Fruit fly (Drosophila melanogaster) whole organism, embryonic: Measurements from ENCODE around the gene Prx1.

Source experiments
- B-H1 ChIP-seq: fragments of 200-800 bp; sonication (Bioruptor generic); IDR thresholded peaks from 3 replicates; pipeline ENCODE4 v1.3.6; 2022; ENCODE audit warnings: missing biosample characterization, missing genetic modification characterization
- Bgb ChIP-seq: fragments of 200-800 bp; sonication (Bioruptor generic); IDR thresholded peaks from 2 replicates; pipeline ENCODE4 v1.3.6; 2022; ENCODE audit warnings: missing biosample characterization, missing genetic modification characterization; ENCODE audit not compliant: partially characterized antibody
- Bteb2 ChIP-seq: fragments of 200-800 bp; sonication (Bioruptor generic); optimal IDR thresholded peaks from 2 replicates; lab custom pipeline; 2016; ENCODE audit warnings: missing biosample characterization, missing genetic modification characterization
- CG11247 ChIP-seq: fragments of 200-800 bp; sonication (Bioruptor generic); IDR thresholded peaks from 2 replicates; pipeline ENCODE4 v1.3.6; 2022; ENCODE audit warnings: missing biosample characterization, missing genetic modification characterization
- CG11723 ChIP-seq: fragments of 200-800 bp; sonication (Bioruptor generic); optimal IDR thresholded peaks from 2 replicates; lab custom pipeline; 2017; ENCODE audit warnings: missing biosample characterization, mild to moderate bottlenecking, missing genetic modification characterization
- CG1233 ChIP-seq: fragments of 200-800 bp; sonication (Bioruptor generic); optimal IDR thresholded peaks from 4 replicates; lab custom pipeline; 2018; ENCODE audit warnings: missing biosample characterization, mild to moderate bottlenecking, missing genetic modification characterization
- CG12942 ChIP-seq: fragments of 200-800 bp; sonication (Bioruptor generic); optimal IDR thresholded peaks from 3 replicates; lab custom pipeline; 2016; ENCODE audit warnings: missing biosample characterization, missing genetic modification characterization
- CG1647 ChIP-seq: fragments of 200-800 bp; sonication (Bioruptor generic); optimal IDR thresholded peaks from 3 replicates; lab custom pipeline; 2016; ENCODE audit warnings: missing biosample characterization, missing genetic modification characterization
- CG17568 ChIP-seq: fragments of 200-800 bp; sonication (Bioruptor generic); optimal IDR thresholded peaks from 2 replicates; lab custom pipeline; 2018; ENCODE audit warnings: missing biosample characterization, mild to moderate bottlenecking, missing genetic modification characterization, moderate library complexity
- CG2120 ChIP-seq: fragments of 200-800 bp; sonication (Bioruptor generic); optimal IDR thresholded peaks from 3 replicates; lab custom pipeline; 2016; ENCODE audit warnings: missing biosample characterization, missing genetic modification characterization
- CG2875 ChIP-seq: fragments of 200-800 bp; sonication (Bioruptor generic); optimal IDR thresholded peaks from 2 replicates; lab custom pipeline; 2017; ENCODE audit warnings: missing biosample characterization, mild to moderate bottlenecking, missing genetic modification characterization, missing genetic modification reagents
- CG31365 ChIP-seq: fragments of 200-800 bp; sonication (Bioruptor generic); optimal IDR thresholded peaks from 2 replicates; lab custom pipeline; 2018; ENCODE audit warnings: missing biosample characterization, mild to moderate bottlenecking, missing genetic modification characterization
- CG33213 ChIP-seq: fragments of 200-800 bp; sonication (Bioruptor generic); optimal IDR thresholded peaks from 3 replicates; lab custom pipeline; 2016; ENCODE audit warnings: missing biosample characterization, missing genetic modification characterization
- CG34224 ChIP-seq: fragments of 200-800 bp; sonication (Bioruptor generic); IDR thresholded peaks from 3 replicates; pipeline ENCODE4 v1.3.6; 2022; ENCODE audit warnings: missing biosample characterization, missing genetic modification characterization; ENCODE audit not compliant: partially characterized antibody
- CG3726 ChIP-seq: fragments of 200-800 bp; sonication (Bioruptor generic); IDR thresholded peaks from 3 replicates; pipeline ENCODE4, ENCODE4 v1.3.6; 2022; ENCODE audit warnings: missing biosample characterization, missing genetic modification characterization
- CG3847 ChIP-seq: fragments of 200-800 bp; sonication (Bioruptor generic); IDR thresholded peaks from 2 replicates; pipeline ENCODE4 v1.3.6; 2022; ENCODE audit warnings: missing biosample characterization, missing genetic modification characterization
- CG4282 ChIP-seq: fragments of 200-800 bp; sonication (Bioruptor generic); optimal IDR thresholded peaks from 2 replicates; lab custom pipeline; 2016; ENCODE audit warnings: missing biosample characterization, missing genetic modification characterization
- CG4360 ChIP-seq: fragments of 200-800 bp; sonication (Bioruptor generic); IDR thresholded peaks from 2 replicates; pipeline ENCODE4 v1.3.6; 2022; ENCODE audit warnings: missing biosample characterization, missing genetic modification characterization
- CG9817 ChIP-seq: fragments of 200-800 bp; sonication (Bioruptor generic); optimal IDR thresholded peaks from 2 replicates; lab custom pipeline; 2018; ENCODE audit warnings: missing biosample characterization, mild to moderate bottlenecking, missing genetic modification characterization, moderate library complexity
- CHES-1-like ChIP-seq: fragments of 200-800 bp; sonication (Bioruptor generic); optimal IDR thresholded peaks from 2 replicates; lab custom pipeline; 2016; ENCODE audit warnings: missing biosample characterization, missing genetic modification characterization
- Dbx ChIP-seq: fragments of 200-800 bp; sonication (Bioruptor generic); IDR thresholded peaks from 3 replicates; pipeline ENCODE4 v1.3.6; 2022; ENCODE audit warnings: missing biosample characterization, missing genetic modification characterization
- Elba2 ChIP-seq: fragments of 200-800 bp; sonication (Bioruptor generic); optimal IDR thresholded peaks from 3 replicates; lab custom pipeline; 2016; ENCODE audit warnings: missing biosample characterization, missing genetic modification characterization
- Gug ChIP-seq: fragments of 200-800 bp; sonication (Bioruptor generic); IDR thresholded peaks from 4 replicates; pipeline ENCODE4 v1.3.6; 2022; ENCODE audit warnings: missing biosample characterization, missing genetic modification characterization
- Hand ChIP-seq: fragments of 200-800 bp; sonication (Bioruptor generic); optimal IDR thresholded peaks from 2 replicates; lab custom pipeline; 2017; ENCODE audit warnings: mild to moderate bottlenecking, missing biosample characterization, missing genetic modification reagents, missing genetic modification characterization
- Hr3 ChIP-seq: fragments of 200-800 bp; sonication (Bioruptor generic); optimal IDR thresholded peaks from 3 replicates; lab custom pipeline; 2016; ENCODE audit warnings: missing biosample characterization, missing genetic modification characterization
- Hr78 ChIP-seq, 2 experiments: fragments of 200-800 bp in 1 of 2; fragments of >200 bp in 1 of 2; sonication (Bioruptor generic) in 1 of 2; optimal IDR thresholded peaks; 2 replicates each; lab custom pipeline; 2017 to 2019; ENCODE audit warnings: missing biosample characterization in 2 of 2, missing genetic modification characterization in 2 of 2, mild to moderate bottlenecking in 1 of 2, moderate library complexity in 1 of 2
- Mrtf ChIP-seq: fragments of 200-800 bp; sonication (Bioruptor generic); IDR thresholded peaks from 3 replicates; pipeline ENCODE4 v1.3.6; 2022; ENCODE audit warnings: missing biosample characterization, missing genetic modification characterization
- Nf-YC ChIP-seq: fragments of 200-800 bp; optimal IDR thresholded peaks from 3 replicates; lab custom pipeline; 2019; ENCODE audit warnings: missing biosample characterization, mild to moderate bottlenecking, missing genetic modification characterization, moderate library complexity
- Oli ChIP-seq: fragments of 200-800 bp; sonication (Bioruptor generic); optimal IDR thresholded peaks from 2 replicates; lab custom pipeline; 2018; ENCODE audit warnings: missing biosample characterization, mild to moderate bottlenecking, missing genetic modification characterization, moderate library complexity
- Trl ChIP-seq, 3 experiments: fragments of >200 bp in 2 of 3; fragments of 200-800 bp in 1 of 3; sonication (Bioruptor generic) in 1 of 3; optimal IDR thresholded peaks; 2 replicates in 1 of 3; 3 replicates in 2 of 3; lab custom pipeline; 2016 to 2017; ENCODE audit warnings: missing biosample characterization in 1 of 3, missing genetic modification characterization in 1 of 3
- ap ChIP-seq: fragments of 200-800 bp; sonication (Bioruptor generic); IDR thresholded peaks from 2 replicates; pipeline ENCODE4 v1.3.6; 2022; ENCODE audit warnings: missing biosample characterization, missing genetic modification characterization
- bab2 ChIP-seq: fragments of 200-800 bp; sonication (Bioruptor generic); optimal IDR thresholded peaks from 2 replicates; lab custom pipeline; 2016; ENCODE audit warnings: missing biosample characterization, missing genetic modification characterization
- bbx ChIP-seq: fragments of 200-800 bp; sonication (Bioruptor generic); IDR thresholded peaks from 2 replicates; pipeline ENCODE4 v1.3.6; 2022; ENCODE audit warnings: missing biosample characterization, missing genetic modification characterization; ENCODE audit not compliant: partially characterized antibody
- bsh ChIP-seq, 2 experiments: fragments of 200-800 bp; sonication (Bioruptor generic); optimal IDR thresholded peaks; 2 replicates each; lab custom pipeline; 2017 to 2018; ENCODE audit warnings: mild to moderate bottlenecking in 2 of 2, missing biosample characterization in 2 of 2, missing genetic modification characterization in 2 of 2, moderate library complexity in 1 of 2
- cad ChIP-seq: fragments of >200 bp; optimal IDR thresholded peaks from 2 replicates; lab custom pipeline; 2017; ENCODE audit warnings: missing biosample characterization, missing genetic modification characterization
- chn ChIP-seq: fragments of 200-800 bp; sonication (Bioruptor generic); optimal IDR thresholded peaks from 2 replicates; lab custom pipeline; 2016; ENCODE audit warnings: missing biosample characterization, missing genetic modification characterization
- gt ChIP-seq: fragments of 200-800 bp; sonication (Bioruptor generic); IDR thresholded peaks from 2 replicates; pipeline ENCODE4 v1.3.6; 2022; ENCODE audit warnings: missing biosample characterization, missing genetic modification characterization
- hkb ChIP-seq, 2 experiments: fragments of 200-800 bp in 1 of 2; fragments of >200 bp in 1 of 2; sonication (Bioruptor generic) in 1 of 2; IDR thresholded peaks in 1 of 2; optimal IDR thresholded peaks in 1 of 2; 2 replicates each; pipeline versions ENCODE4 v1.3.6 to Lab custom; 2017 to 2022; ENCODE audit warnings: missing biosample characterization in 1 of 2, missing genetic modification characterization in 1 of 2
- mld ChIP-seq: fragments of 200-800 bp; sonication (Bioruptor generic); IDR thresholded peaks from 3 replicates; pipeline ENCODE4 v1.3.6; 2022; ENCODE audit warnings: missing biosample characterization, missing genetic modification characterization; ENCODE audit not compliant: partially characterized antibody
- nmo ChIP-seq: fragments of 200-800 bp; sonication (Bioruptor generic); optimal IDR thresholded peaks from 2 replicates; lab custom pipeline; 2018; ENCODE audit warnings: missing biosample characterization, mild to moderate bottlenecking, missing genetic modification characterization, moderate library complexity
- odd ChIP-seq: fragments of 200-800 bp; sonication (Bioruptor generic); optimal IDR thresholded peaks from 2 replicates; lab custom pipeline; 2017; ENCODE audit warnings: missing biosample characterization, mild to moderate bottlenecking, missing genetic modification characterization
- pb ChIP-seq: fragments of 200-800 bp; sonication (Bioruptor generic); optimal IDR thresholded peaks from 3 replicates; lab custom pipeline; 2016; ENCODE audit warnings: missing biosample characterization, missing genetic modification characterization
- peb ChIP-seq: fragments of 200-800 bp; sonication (Bioruptor generic); IDR thresholded peaks from 2 replicates; pipeline ENCODE4 v1.3.6; 2022; ENCODE audit warnings: missing biosample characterization, missing genetic modification characterization
- ranshi ChIP-seq: fragments of 200-800 bp; sonication (Bioruptor generic); IDR thresholded peaks from 2 replicates; pipeline ENCODE4 v1.3.6; 2022; ENCODE audit warnings: missing biosample characterization, missing genetic modification characterization
- sens-2 ChIP-seq: fragments of 200-800 bp; sonication (Bioruptor generic); IDR thresholded peaks from 2 replicates; pipeline ENCODE4 v1.3.6; 2022; ENCODE audit warnings: missing biosample characterization, missing genetic modification characterization
- ssp ChIP-seq: fragments of 200-800 bp; sonication (Bioruptor generic); IDR thresholded peaks from 2 replicates; pipeline ENCODE4 v1.3.6; 2022; ENCODE audit warnings: missing biosample characterization, missing genetic modification characterization
- stc ChIP-seq: fragments of 200-800 bp; sonication (Bioruptor generic); IDR thresholded peaks from 2 replicates; pipeline ENCODE4 v1.3.6; 2022; ENCODE audit warnings: missing biosample characterization, missing genetic modification characterization
- tup ChIP-seq: fragments of 200-800 bp; sonication (Bioruptor generic); optimal IDR thresholded peaks from 2 replicates; lab custom pipeline; 2016; ENCODE audit warnings: missing biosample characterization, mild to moderate bottlenecking, missing genetic modification characterization, moderate library complexity
- unc-4 ChIP-seq: fragments of 200-800 bp; sonication (Bioruptor generic); IDR thresholded peaks from 2 replicates; pipeline ENCODE4 v1.3.6; 2022; ENCODE audit warnings: missing biosample characterization, missing genetic modification characterization; ENCODE audit not compliant: partially characterized antibody
- vvl ChIP-seq: fragments of 200-800 bp; sonication (Bioruptor generic); IDR thresholded peaks from 2 replicates; pipeline ENCODE4 v1.3.6; 2022; ENCODE audit warnings: missing biosample characterization, missing genetic modification characterization

The Prx1 gene

DNA sequence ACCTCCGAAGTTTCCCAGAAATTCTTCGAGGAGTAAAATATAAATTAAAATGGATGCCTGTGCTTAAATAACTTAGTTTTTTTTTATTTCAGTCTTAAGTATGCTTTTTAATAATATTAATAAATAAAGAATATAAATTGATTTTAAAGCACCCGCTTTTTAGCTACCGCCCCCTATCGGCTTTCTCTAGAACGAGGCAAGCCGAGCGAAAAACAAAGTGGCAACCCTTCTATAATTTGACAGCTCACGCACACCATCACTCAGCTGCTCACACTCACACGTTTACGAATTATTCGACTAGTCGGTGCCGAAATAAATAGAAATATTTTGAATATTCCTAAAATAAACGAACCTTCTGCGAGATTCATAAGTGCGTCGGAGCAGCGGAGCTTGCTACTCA is 46.1 kb upstream of the Prx1 start, which contains the start of gene CG6878 (continued):
- TF ChIP-seq hkb (optimal IDR thresholded peaks at IDR 0.05; lab: Kevin White, UChicago) (no peak), hkb (GFP tag; IDR thresholded peaks at IDR 0.05; lab: Robert Waterston, UW) (no peak), CG33213 (GFP tag; lab: Kevin White, UChicago) (peak; percentile 11), odd (GFP tag; lab: Kevin White, UChicago) (no peak), Mrtf (GFP tag; lab: Robert Waterston, UW) (no peak), nmo (peak; percentile 43), Hand (no peak), CG12942 (no peak), cad (GFP tag; lab: Kevin White, UChicago) (no peak), ranshi (GFP tag; lab: Robert Waterston, UW) (no peak), Oli (tag; lab: Kevin White, UChicago) (no peak), Dbx (GFP tag; lab: Robert Waterston, UW) (0 out of 3 replicates have a peak, but pooled peaks have one; percentile 31), CG9817 (tag; lab: Kevin White, UChicago) (peak; percentile 29), CG2875 (GFP tag; lab: Kevin White, UChicago) (no peak), Hr3 (GFP tag; lab: Kevin White, UChicago) (no peak), Bgb (GFP tag; lab: Robert Waterston, UW) (peak; percentile 56), Elba2 (GFP tag; lab: Kevin White, UChicago) (no peak), CG3726 (GFP tag; lab: Robert Waterston, UW) (no peak), Gug (GFP tag; lab: Robert Waterston, UW) (no peak), chn (GFP tag; lab: Kevin White, UChicago) (no peak), unc-4 (GFP tag; lab: Robert Waterston, UW) (peak; percentile 34; the same call in 1 of the 2 replicates), CG1647 (GFP tag; lab: Kevin White, UChicago) (no peak), CG4360 (GFP tag; lab: Robert Waterston, UW) (no peak), bbx (GFP tag; lab: Robert Waterston, UW) (peak; percentile 66; the same call in 1 of the 2 replicates), B-H1 (GFP tag; lab: Robert Waterston, UW) (no peak), Bteb2 (no peak), ssp (GFP tag; lab: Robert Waterston, UW) (no peak), gt (no peak), CG17568 (GFP tag; lab: Kevin White, UChicago) (no peak), vvl (GFP tag; lab: Robert Waterston, UW) (peak; percentile 45), Nf-YC (tag; lab: Kevin White, UChicago) (no peak), CHES-1-like (GFP tag; lab: Kevin White, UChicago) (peak; percentile 8), CG2120 (GFP tag; lab: Kevin White, UChicago) (no peak), CG1233 (GFP tag; lab: Kevin White, UChicago) (no peak), pb (GFP tag; lab: Kevin White, UChicago) (no peak), tup (no peak), CG31365 (no peak), stc (GFP tag; lab: Robert Waterston, UW) (no peak), CG3847 (GFP tag; lab: Robert Waterston, UW) (peak; percentile 49; the same call in 1 of the 2 replicates), sens-2 (GFP tag; lab: Robert Waterston, UW) (no peak), CG34224 (GFP tag; lab: Robert Waterston, UW) (0 out of 3 replicates have a peak, but pooled peaks have one; percentile 29), CG11247 (GFP tag; lab: Robert Waterston, UW) (no peak), bsh (GFP tag; optimal IDR thresholded peaks at IDR 0.05; lab: Kevin White, UChicago) (peak in 1 of 2 experiments; percentile 11), Trl (optimal IDR thresholded peaks at IDR 0.05; lab: Kevin White, UChicago) (no peak), Trl (GFP tag; optimal IDR thresholded peaks at IDR 0.05; lab: Kevin White, UChicago) (no peak), Hr78 (GFP tag; optimal IDR thresholded peaks at IDR 0.05; lab: Kevin White, UChicago) (no peak), CG11723 (GFP tag; lab: Kevin White, UChicago) (no peak), ap (GFP tag; lab: Robert Waterston, UW) (no peak), bab2 (GFP tag; lab: Kevin White, UChicago) (no peak), peb (no peak), mld (no peak), CG4282 (no peak)
